Worm (Caenorhabditis elegans): Measurements from ENCODE around the gene ZC116.5.
A peak's percentile ranks its signal among the peaks of the same experiment; 100 is the strongest.

The ZC116.5 gene

DNA sequence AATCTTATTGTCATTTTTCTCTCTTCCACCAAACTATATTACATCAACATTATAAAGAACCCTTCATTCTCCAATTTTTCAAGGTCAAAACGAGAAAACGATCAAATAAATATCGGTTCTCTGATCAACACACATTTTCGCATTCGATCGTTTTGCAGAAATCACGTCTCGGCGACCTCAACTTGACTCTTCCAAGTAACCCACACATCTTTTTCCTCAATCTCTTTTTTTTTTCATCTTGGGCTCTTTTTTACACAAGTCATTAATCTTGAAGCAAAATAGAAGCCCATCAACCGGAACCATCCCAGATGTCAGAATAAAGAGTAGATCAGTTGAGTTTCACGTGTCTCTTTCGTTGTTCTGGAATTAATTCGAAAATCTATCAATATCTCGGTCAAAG lies 27.5 kb upstream of the ZC116.5 start:
- TF ChIP-seq lsy-2 (tag; optimal IDR thresholded peaks at IDR 0.05): peak in 1 of 2 experiments; percentile 31
- no peak for TF ChIP-seq nhr-21 (tag; optimal IDR thresholded peaks at IDR 0.05)
- peak; percentile 55 for TF ChIP-seq nhr-129 (tag; optimal IDR thresholded peaks at IDR 0.05)
- TF ChIP-seq C34F6.9 (tag; optimal IDR thresholded peaks at IDR 0.05): peak; percentile 3
- peak; percentile 24 for TF ChIP-seq sem-4 (tag; optimal IDR thresholded peaks at IDR 0.05)
- TF ChIP-seq mab-5 (tag; optimal IDR thresholded peaks at IDR 0.05): peak; percentile 17
- TF ChIP-seq sma-9 (GFP tag; optimal IDR thresholded peaks at IDR 0.05): peak; percentile 62
- TF ChIP-seq sma-9 (tag; optimal IDR thresholded peaks at IDR 0.05): no peak
- TF ChIP-seq skn-1 (tag; optimal IDR thresholded peaks at IDR 0.05): no peak
- TF ChIP-seq F13H6.1 (tag; optimal IDR thresholded peaks at IDR 0.05): peak; percentile 41
- TF ChIP-seq nhr-25 (tag; optimal IDR thresholded peaks at IDR 0.05): peak; percentile 71
- no peak for TF ChIP-seq nhr-237 (tag; optimal IDR thresholded peaks at IDR 0.05)
- peak; percentile 16 for TF ChIP-seq crh-2 (tag; optimal IDR thresholded peaks at IDR 0.05)

DNA sequence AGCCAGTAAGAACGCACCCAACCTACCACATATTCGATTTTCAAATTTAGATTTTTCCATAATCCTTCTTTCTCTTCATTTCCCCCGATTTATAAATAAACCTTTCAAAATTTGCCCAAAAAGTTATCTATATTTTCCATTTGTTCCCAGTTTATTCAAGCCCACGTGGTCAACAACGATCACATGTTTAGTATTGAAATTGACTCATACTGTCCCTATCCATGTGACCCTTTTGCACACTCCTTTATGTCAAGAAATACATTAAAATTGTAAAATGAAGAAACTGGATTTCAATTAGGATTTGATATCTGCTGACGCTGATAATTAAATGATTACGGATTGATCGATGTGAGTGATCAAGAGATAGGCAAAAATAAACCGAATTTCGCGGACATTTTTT lies 26.5 kb upstream of the ZC116.5 start:
- TF ChIP-seq crh-2 (tag; optimal IDR thresholded peaks at IDR 0.05) (peak; percentile 42), elt-1 (tag; optimal IDR thresholded peaks at IDR 0.05) (no peak), ZK546.5 (tag; optimal IDR thresholded peaks at IDR 0.05) (no peak), nhr-21 (tag; optimal IDR thresholded peaks at IDR 0.05) (peak; percentile 22), dmd-4 (tag; optimal IDR thresholded peaks at IDR 0.05) (no peak), ztf-4 (tag; optimal IDR thresholded peaks at IDR 0.05) (peak; percentile 4), nhr-23 (tag; optimal IDR thresholded peaks at IDR 0.05) (no peak), sma-3 (GFP tag; optimal IDR thresholded peaks at IDR 0.05) (peak; percentile 92), fos-1 (tag; optimal IDR thresholded peaks at IDR 0.05) (peak; percentile 15), ceh-82 (tag; optimal IDR thresholded peaks at IDR 0.05) (no peak), nhr-11 (tag; optimal IDR thresholded peaks at IDR 0.05) (no peak), sma-9 (GFP tag; optimal IDR thresholded peaks at IDR 0.05) (peak; percentile 91), sma-9 (tag; optimal IDR thresholded peaks at IDR 0.05) (no peak), C34F6.9 (tag; optimal IDR thresholded peaks at IDR 0.05) (peak; percentile 63), unc-62 (GFP tag; optimal IDR thresholded peaks at IDR 0.05) (no peak), nhr-129 (tag; optimal IDR thresholded peaks at IDR 0.05) (peak; percentile 83), mdl-1 (tag; optimal IDR thresholded peaks at IDR 0.05) (peak in 1 of 2 experiments; percentile 27), skn-1 (tag; optimal IDR thresholded peaks at IDR 0.05) (no peak), lsy-2 (tag; optimal IDR thresholded peaks at IDR 0.05) (no peak), nhr-6 (tag; optimal IDR thresholded peaks at IDR 0.05) (no peak), gmeb-1 (tag; optimal IDR thresholded peaks at IDR 0.05) (peak; percentile 72), nhr-237 (tag; optimal IDR thresholded peaks at IDR 0.05) (no peak), nhr-10 (tag; optimal IDR thresholded peaks at IDR 0.05) (no peak)

- TF ChIP-seq sma-9 (GFP tag; optimal IDR thresholded peaks at IDR 0.05) (peak; percentile 55), sma-9 (tag; optimal IDR thresholded peaks at IDR 0.05) (no peak), nhr-21 (tag; optimal IDR thresholded peaks at IDR 0.05) (no peak), gmeb-1 (tag; optimal IDR thresholded peaks at IDR 0.05) (no peak)
These were observed 26.0 kb upstream of the ZC116.5 start for ce11 chrV:12634746-12635145.

- TF ChIP-seq ama-1 (optimal IDR thresholded peaks at IDR 0.05) (no peak), elt-3 (tag; optimal IDR thresholded peaks at IDR 0.05) (no peak), mab-5 (tag; optimal IDR thresholded peaks at IDR 0.05) (no peak), R02D3.7 (tag; optimal IDR thresholded peaks at IDR 0.05) (no peak), ztf-4 (tag; optimal IDR thresholded peaks at IDR 0.05) (no peak), lsy-2 (tag; optimal IDR thresholded peaks at IDR 0.05) (no peak), fos-1 (tag; optimal IDR thresholded peaks at IDR 0.05) (no peak), C34F6.9 (tag; optimal IDR thresholded peaks at IDR 0.05) (no peak), ceh-16 (tag; optimal IDR thresholded peaks at IDR 0.05) (no peak), unc-39 (tag; optimal IDR thresholded peaks at IDR 0.05) (no peak), mdl-1 (tag; optimal IDR thresholded peaks at IDR 0.05) (no peak)
These were observed 25.3 kb upstream of the ZC116.5 start for ce11 chrV:12634050-12634449.

DNA sequence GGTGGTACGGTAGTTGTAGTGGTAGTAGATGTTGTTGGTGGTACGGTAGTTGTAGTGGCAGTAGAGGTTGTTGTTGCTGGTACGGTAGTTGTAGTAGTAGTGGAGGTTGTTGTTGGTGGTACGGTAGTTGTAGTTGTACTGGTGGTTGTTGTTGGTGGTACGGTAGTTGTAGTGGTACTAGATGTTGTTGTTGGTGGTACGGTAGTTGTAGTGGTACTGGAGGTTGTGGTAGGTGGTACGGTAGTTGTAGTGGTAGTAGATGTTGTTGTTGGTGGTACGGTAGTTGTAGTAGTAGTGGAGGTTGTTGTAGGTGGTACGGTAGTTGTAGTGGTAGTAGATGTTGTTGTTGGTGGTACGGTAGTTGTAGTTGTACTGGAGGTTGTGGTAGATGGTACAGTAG lies 24.3 kb upstream of the ZC116.5 start:
- TF ChIP-seq nhr-6 (tag; optimal IDR thresholded peaks at IDR 0.05): no peak
- TF ChIP-seq ZK546.5 (tag; optimal IDR thresholded peaks at IDR 0.05): no peak
- TF ChIP-seq mab-5 (tag; optimal IDR thresholded peaks at IDR 0.05): no peak
- TF ChIP-seq F13H6.1 (tag; optimal IDR thresholded peaks at IDR 0.05): no peak

DNA sequence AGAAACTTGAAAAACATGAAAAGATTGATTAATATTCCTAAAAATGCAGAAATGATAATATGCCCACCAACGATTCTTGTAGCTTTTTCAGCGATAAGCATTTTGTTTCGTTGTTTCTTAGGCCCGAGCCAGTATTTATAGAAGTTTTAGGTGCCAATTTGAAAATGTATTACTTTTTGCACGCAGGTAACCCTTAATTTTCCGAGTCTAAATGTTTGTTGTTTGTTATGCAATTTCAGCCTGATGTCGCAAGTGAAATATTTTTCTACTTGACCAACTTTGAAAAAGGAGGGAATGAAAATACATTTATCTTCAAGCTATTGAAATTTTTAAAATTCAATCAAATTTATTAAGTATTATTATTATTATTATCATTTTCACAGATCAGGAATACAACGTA lies 23.3 kb upstream of the ZC116.5 start, which contains the start of gene srx-113:
Gene srx-113 (minus strand): TSS at position 101 of the 400 bp plus-strand sequence.
- TF ChIP-seq ztf-4 (tag; optimal IDR thresholded peaks at IDR 0.05) (no peak), egl-27 (tag; optimal IDR thresholded peaks at IDR 0.05) (no peak)

Data from whole organism, L2 larva.